Fruit fly (Drosophila melanogaster) whole organism, wandering third instar larva: ENCODE results near the gene CG15475.

Experiments
- CG32264 ChIP-seq: fragments of 200-800 bp; sonication (Bioruptor generic); optimal IDR thresholded peaks from 2 replicates; lab custom pipeline; 2016; ENCODE audit warnings: missing biosample characterization, missing genetic modification characterization
- CrebA ChIP-seq: fragments of 200-800 bp; sonication (Bioruptor generic); optimal IDR thresholded peaks from 2 replicates; lab custom pipeline; 2016; ENCODE audit warnings: missing biosample characterization, mild to moderate bottlenecking, missing genetic modification characterization, borderline replicate concordance
- Dfd ChIP-seq: fragments of >200 bp; optimal IDR thresholded peaks from 2 replicates; lab custom pipeline; 2017; ENCODE audit warnings: missing biosample characterization, missing genetic modification characterization
- Dif ChIP-seq: fragments of 200-275, 200-300 bp; sonication (Bioruptor generic); optimal IDR thresholded peaks from 2 replicates; lab custom pipeline; 2018; ENCODE audit warnings: missing biosample characterization, missing genetic modification characterization; ENCODE audit not compliant: partially characterized antibody
- GATAd ChIP-seq: sonication (Bioruptor generic); optimal IDR thresholded peaks from 2 replicates; lab custom pipeline; 2016; ENCODE audit warnings: missing biosample characterization, missing genetic modification characterization
- Hnf4 ChIP-seq: fragments of 200-800 bp; sonication (Bioruptor generic); optimal IDR thresholded peaks from 2 replicates; lab custom pipeline; 2016; ENCODE audit warnings: missing biosample characterization, mild to moderate bottlenecking, missing genetic modification characterization
- Hr78 ChIP-seq: fragments of >200 bp; optimal IDR thresholded peaks from 2 replicates; lab custom pipeline; 2017; ENCODE audit warnings: missing biosample characterization, missing genetic modification characterization
- Hr83 ChIP-seq: fragments of 200-300 bp; sonication (Bioruptor generic); optimal IDR thresholded peaks from 2 replicates; lab custom pipeline; 2016; ENCODE audit warnings: missing biosample characterization, mild to moderate bottlenecking, missing genetic modification characterization, moderate library complexity; ENCODE audit not compliant: poor library complexity, severe bottlenecking
- Jra ChIP-seq: sonication (Bioruptor generic); optimal IDR thresholded peaks from 2 replicates; lab custom pipeline; 2016; ENCODE audit warnings: missing biosample characterization, missing genetic modification characterization
- Mio ChIP-seq: sonication (Bioruptor generic); optimal IDR thresholded peaks from 2 replicates; lab custom pipeline; 2016; ENCODE audit warnings: missing biosample characterization, missing genetic modification characterization
- OdsH ChIP-seq: fragments of 200-800 bp; sonication (Bioruptor generic); optimal IDR thresholded peaks from 2 replicates; lab custom pipeline; 2016; ENCODE audit warnings: missing biosample characterization, mild to moderate bottlenecking, missing genetic modification characterization
- Rel ChIP-seq, 2 experiments: fragments of 200-800 bp; sonication (Bioruptor generic) in 1 of 2; optimal IDR thresholded peaks; 2 replicates in 1 of 2; 3 replicates in 1 of 2; lab custom pipeline; 2016 to 2019; ENCODE audit warnings: mild to moderate bottlenecking in 2 of 2, missing biosample characterization in 2 of 2, missing genetic modification characterization in 2 of 2, moderate library complexity in 1 of 2
- br ChIP-seq: fragments of 200-800 bp; sonication (Bioruptor generic); optimal IDR thresholded peaks from 2 replicates; lab custom pipeline; 2016; ENCODE audit warnings: missing biosample characterization, missing genetic modification characterization
- dl ChIP-seq, 2 experiments: fragments of 175-275, 200-275 bp in 1 of 2; fragments of 200-275 bp in 1 of 2; sonication (Bioruptor generic); optimal IDR thresholded peaks; lab custom pipeline; 2018; ENCODE audit warnings: mild to moderate bottlenecking in 2 of 2, missing biosample characterization in 2 of 2, missing genetic modification characterization in 2 of 2, moderate library complexity in 2 of 2; ENCODE audit not compliant: partially characterized antibody in 2 of 2, insufficient read depth in 1 of 2
- ey ChIP-seq: fragments of 200-800 bp; sonication (Bioruptor generic); optimal IDR thresholded peaks from 2 replicates; lab custom pipeline; 2016; ENCODE audit warnings: missing biosample characterization, missing genetic modification characterization
- foxo ChIP-seq, 2 experiments: fragments of 200-800 bp; sonication (Bioruptor generic); optimal IDR thresholded peaks; 2 replicates in 1 of 2; 3 replicates in 1 of 2; lab custom pipeline; 2016 to 2017; ENCODE audit warnings: missing biosample characterization in 2 of 2, missing genetic modification characterization in 2 of 2
- fru ChIP-seq: fragments of 200-800 bp; sonication (Bioruptor generic); optimal IDR thresholded peaks from 3 replicates; lab custom pipeline; 2016; ENCODE audit warnings: missing biosample characterization, mild to moderate bottlenecking, missing genetic modification characterization
- h ChIP-seq: fragments of 200-800 bp; sonication (Bioruptor generic); optimal IDR thresholded peaks from 3 replicates; lab custom pipeline; 2016; ENCODE audit warnings: missing biosample characterization, mild to moderate bottlenecking, missing genetic modification characterization
- jim ChIP-seq: fragments of 175-275, 200-325 bp; sonication (Bioruptor generic); optimal IDR thresholded peaks from 2 replicates; lab custom pipeline; 2016; ENCODE audit warnings: missing biosample characterization, mild to moderate bottlenecking, missing genetic modification characterization
- pan ChIP-seq: fragments of >200 bp; optimal IDR thresholded peaks from 2 replicates; lab custom pipeline; 2017
- sage ChIP-seq: fragments of 200-800 bp; sonication (Bioruptor generic); optimal IDR thresholded peaks from 2 replicates; lab custom pipeline; 2016; ENCODE audit warnings: missing biosample characterization, mild to moderate bottlenecking, missing genetic modification characterization
- sv ChIP-seq: fragments of 200-800 bp; sonication (Bioruptor generic); optimal IDR thresholded peaks from 3 replicates; lab custom pipeline; 2016; ENCODE audit warnings: missing biosample characterization, missing genetic modification characterization
- tai ChIP-seq: sonication (Bioruptor generic); optimal IDR thresholded peaks from 2 replicates; lab custom pipeline; 2016; ENCODE audit warnings: missing biosample characterization, missing genetic modification characterization
- woc ChIP-seq: sonication (Bioruptor generic); optimal IDR thresholded peaks from 2 replicates; lab custom pipeline; 2016; ENCODE audit warnings: missing biosample characterization, mild to moderate bottlenecking, missing genetic modification characterization

CG15475 gene

dm6 chr2L:20661071-20661470, 46.7 kb downstream of the CG15475 start:
- TF ChIP-seq pan (lab: Kevin White, UChicago) = no peak
- no peak for TF ChIP-seq sage (GFP tag; lab: Kevin White, UChicago)
- no peak for TF ChIP-seq Hr78 (GFP tag; lab: Kevin White, UChicago)
- TF ChIP-seq Rel (GFP tag; optimal IDR thresholded peaks at IDR 0.05; lab: Kevin White, UChicago) = no peak
- no peak for TF ChIP-seq Rel (tag; optimal IDR thresholded peaks at IDR 0.05; lab: Kevin White, UChicago)
- TF ChIP-seq tai = no peak
- TF ChIP-seq h (GFP tag; lab: Kevin White, UChicago) = no peak
- TF ChIP-seq CrebA = no peak
- no peak for TF ChIP-seq Hr83 (GFP tag; lab: Kevin White, UChicago)
- no peak for TF ChIP-seq Jra (GFP tag; lab: Kevin White, UChicago)
- TF ChIP-seq sv = no peak
- no peak for TF ChIP-seq Hnf4 (GFP tag; lab: Kevin White, UChicago)
- TF ChIP-seq jim (GFP tag; lab: Kevin White, UChicago) = no peak
- no peak for TF ChIP-seq OdsH (GFP tag; lab: Kevin White, UChicago)
- TF ChIP-seq CG32264 (GFP tag; lab: Kevin White, UChicago) = no peak
- TF ChIP-seq Dif = no peak
- TF ChIP-seq dl (GFP tag; optimal IDR thresholded peaks at IDR 0.05; lab: Kevin White, UChicago; ENCODE audit: insufficient read depth in 1 of 2, partially characterized antibody in 2 of 2) = no peak
- TF ChIP-seq Mio (GFP tag; lab: Kevin White, UChicago) = no peak
- TF ChIP-seq, all 38 proteins: peak for 0

dm6 chr2L:20664428-20664827, 50.1 kb downstream of the CG15475 start:
- TF ChIP-seq br (GFP tag; lab: Kevin White, UChicago) (no peak), foxo (GFP tag; optimal IDR thresholded peaks at IDR 0.05; lab: Kevin White, UChicago) (no peak), fru (GFP tag; lab: Kevin White, UChicago) (no peak), Jra (GFP tag; lab: Kevin White, UChicago) (no peak), CG32264 (GFP tag; lab: Kevin White, UChicago) (no peak), h (GFP tag; lab: Kevin White, UChicago) (no peak), ey (no peak), Hr78 (GFP tag; lab: Kevin White, UChicago) (no peak), sv (no peak), CrebA (no peak), Dfd (GFP tag; lab: Kevin White, UChicago) (no peak), GATAd (GFP tag; lab: Kevin White, UChicago) (no peak), woc (GFP tag; lab: Kevin White, UChicago) (no peak), OdsH (GFP tag; lab: Kevin White, UChicago) (no peak), tai (no peak)
